Worm (Caenorhabditis elegans): ENCODE results near the gene srlf-5.

Gene srlf-5

DNA sequence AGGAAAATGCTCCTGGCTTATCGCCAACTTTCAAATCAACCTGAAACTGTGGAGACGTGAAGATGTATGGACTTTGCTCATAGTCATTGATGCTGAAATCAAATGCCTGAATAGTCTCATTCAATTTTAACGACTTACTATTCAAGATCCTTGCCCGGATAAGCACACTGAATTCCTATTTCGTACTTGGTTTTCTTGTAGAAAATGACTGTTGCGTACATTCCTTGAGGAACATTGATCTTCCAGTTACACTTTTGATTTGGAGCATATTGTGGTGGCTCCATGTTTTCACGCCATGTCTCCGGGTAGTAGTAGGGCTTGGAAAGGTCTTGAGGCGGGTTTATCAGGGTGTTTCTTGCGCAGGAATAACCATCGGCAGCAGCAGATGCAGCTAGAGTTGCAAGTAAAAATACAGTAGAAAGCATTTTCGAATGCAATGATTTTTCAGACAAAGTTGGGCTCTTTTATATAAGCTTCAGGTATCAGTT is 12.0 kb downstream of the srlf-5 start, which contains the start of gene irg-6 (continued):
- TF ChIP-seq bed-1 (GFP tag; IDR thresholded peaks at IDR 0.05) (no peak), hlh-26 (GFP tag; conservative IDR thresholded peaks at IDR 0.05) (no peak), C06A6.2 (GFP tag; conservative IDR thresholded peaks at IDR 0.05) (no peak), F49E8.2 (tag; optimal IDR thresholded peaks at IDR 0.05; ENCODE audit: insufficient read depth) (no peak), snpc-1.3 (tag; optimal IDR thresholded peaks at IDR 0.05; ENCODE audit: insufficient read depth) (no peak)

DNA sequence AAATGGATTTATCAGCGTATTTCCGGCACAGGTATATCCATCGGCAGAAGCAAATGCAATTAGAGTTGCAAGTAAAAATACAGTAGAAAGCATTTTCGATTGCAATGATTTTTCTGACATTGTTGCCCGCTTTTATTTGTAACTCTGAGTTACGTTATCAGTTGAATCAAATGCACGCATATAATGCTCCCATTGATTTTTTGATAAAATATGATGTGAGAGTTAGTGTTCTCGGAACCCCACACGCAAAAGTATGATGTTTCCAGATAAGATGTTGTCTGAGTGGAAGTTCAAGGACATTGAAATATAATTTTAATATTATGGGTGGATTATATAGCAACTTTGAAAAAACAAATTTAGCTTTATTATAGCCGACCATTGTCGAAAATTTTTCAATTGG is 14.5 kb downstream of the srlf-5 start, which contains the start of gene K08D8.5:
Gene K08D8.5 (minus strand): TSS at position 140 of the 400 bp plus-strand sequence.
- TF ChIP-seq nhr-80 (tag; optimal IDR thresholded peaks at IDR 0.05) (peak; percentile 33), F37B4.10 (GFP tag; IDR thresholded peaks at IDR 0.05) (no peak), die-1 (tag; optimal IDR thresholded peaks at IDR 0.05) (no peak)

DNA sequence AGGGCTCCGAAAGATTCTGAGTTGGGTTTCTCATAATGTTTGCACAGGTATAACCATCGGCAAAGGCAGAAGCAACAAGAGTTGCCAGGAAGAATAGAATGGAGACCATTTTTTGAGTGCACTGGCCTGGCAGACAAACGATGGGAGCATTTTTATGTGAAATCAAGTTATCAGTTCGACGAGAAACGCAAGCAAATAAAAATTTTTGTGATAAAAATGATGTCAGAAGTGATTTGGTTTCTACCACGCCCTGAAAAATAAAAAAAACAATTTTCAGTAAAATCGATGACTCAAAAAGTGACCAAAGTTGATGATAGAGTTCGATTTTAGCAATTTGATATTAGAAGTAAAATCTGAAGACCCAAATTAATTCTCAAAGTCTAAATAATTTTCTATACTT is 16.7 kb downstream of the srlf-5 start, which contains the start of gene K08D8.4:
Gene K08D8.4 (minus strand): TSS at position 128 of the 400 bp plus-strand sequence.
- no peak for TF ChIP-seq him-1 (tag; optimal IDR thresholded peaks at IDR 0.05)
- peak; percentile 74 for TF ChIP-seq nhr-80 (tag; optimal IDR thresholded peaks at IDR 0.05)
- TF ChIP-seq chd-7 (tag; optimal IDR thresholded peaks at IDR 0.05) = no peak
- TF ChIP-seq nfya-1 (tag; optimal IDR thresholded peaks at IDR 0.05; ENCODE audit: borderline replicate concordance, insufficient read depth) = no peak
- no peak for TF ChIP-seq egl-18 (GFP tag; IDR thresholded peaks at IDR 0.05)
- TF ChIP-seq Y95B8A.8 (GFP tag; IDR thresholded peaks at IDR 0.05) = no peak

DNA sequence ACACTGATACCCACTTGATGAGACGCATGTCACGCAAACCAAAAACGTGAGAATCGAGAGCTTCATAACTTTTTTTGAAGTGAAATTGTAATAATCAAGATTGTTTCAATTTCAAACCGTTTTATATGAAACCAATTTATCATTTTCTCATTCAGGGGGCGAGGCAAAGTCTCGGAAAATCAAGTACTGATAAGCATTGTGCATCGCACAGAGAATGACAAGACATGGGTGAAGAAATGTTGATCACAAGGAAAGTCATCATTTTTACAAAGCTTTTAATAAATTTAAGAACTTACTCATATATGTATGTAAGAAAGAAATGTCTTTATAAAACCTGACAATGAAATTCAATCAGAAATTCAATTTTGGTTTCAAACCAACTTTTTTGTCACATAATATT is 20.0 kb downstream of the srlf-5 start, which contains the start of gene K08D8.3:
Gene K08D8.3 (minus strand): TSS at position 131 of the 400 bp plus-strand sequence.
- TF ChIP-seq ztf-3 (GFP tag; optimal IDR thresholded peaks at IDR 0.05) (no peak), ama-1 (optimal IDR thresholded peaks at IDR 0.05) (no peak), ama-1 (GFP tag; optimal IDR thresholded peaks at IDR 0.05) (no peak), madf-3 (GFP tag; IDR thresholded peaks at IDR 0.05) (no peak), nhr-80 (tag; optimal IDR thresholded peaks at IDR 0.05) (peak; percentile 75)

DNA sequence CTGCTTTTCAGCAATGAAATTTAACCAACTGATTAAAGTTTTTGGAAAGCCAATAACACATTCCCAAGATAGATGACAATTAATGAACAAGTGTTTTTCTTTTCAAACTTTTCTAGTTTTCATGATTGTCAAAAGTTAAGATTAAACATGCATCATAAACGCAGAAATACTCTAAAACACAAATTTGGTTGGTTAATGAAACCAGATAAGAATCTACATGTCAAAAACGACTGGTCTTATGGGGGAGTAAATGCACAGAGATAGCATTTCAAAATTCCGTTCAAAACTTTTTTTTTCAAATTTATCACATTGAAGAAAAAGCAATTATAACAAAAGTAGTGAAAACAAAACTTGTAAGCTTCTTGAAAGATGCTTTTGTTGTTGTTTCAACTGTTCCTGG is 22.9 kb downstream of the srlf-5 start:
- no peak for TF ChIP-seq him-1 (tag; optimal IDR thresholded peaks at IDR 0.05)
- TF ChIP-seq nhr-80 (tag; optimal IDR thresholded peaks at IDR 0.05) = peak; percentile 43

DNA sequence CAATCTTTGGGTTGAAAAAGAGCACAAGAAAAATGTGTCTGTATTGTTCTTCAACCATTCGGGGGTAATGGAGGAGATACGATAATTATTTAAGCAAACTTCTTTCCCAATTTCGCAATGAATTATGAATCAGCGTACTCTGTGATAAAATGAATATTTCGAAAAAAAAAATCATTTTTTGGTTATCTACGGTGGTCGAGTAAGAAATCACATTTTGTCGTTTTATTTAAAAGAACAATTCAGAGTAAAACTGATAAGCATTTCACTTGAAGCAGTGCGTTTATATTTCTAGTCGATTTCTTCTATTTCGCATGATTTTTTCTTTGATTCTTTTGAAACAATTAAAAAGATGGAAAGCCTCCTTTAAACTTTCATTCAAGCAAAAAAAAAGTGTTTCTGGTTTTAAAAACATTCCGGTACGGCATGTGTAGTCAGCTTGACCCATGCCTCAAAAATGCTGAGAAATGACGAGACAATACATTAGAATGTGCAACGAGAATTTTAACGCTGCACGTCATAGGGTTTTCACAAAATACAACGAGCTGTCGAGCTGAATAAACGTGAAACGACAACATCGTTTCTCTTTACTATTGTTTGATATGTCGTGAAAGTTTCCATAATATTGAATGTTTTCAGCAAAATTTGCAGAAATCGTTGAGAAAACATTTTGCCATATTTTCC is 24.0 kb downstream of the srlf-5 start, which contains the start of gene K08D8.2:
Gene K08D8.2 (plus strand): TSS at position 631 of the 681 bp plus-strand sequence.
- no peak for TF ChIP-seq nfya-2 (GFP tag; IDR thresholded peaks at IDR 0.05)
- no peak for TF ChIP-seq F23B12.7 (tag; optimal IDR thresholded peaks at IDR 0.05; ENCODE audit: insufficient read depth)
- TF ChIP-seq nhr-80 (tag; optimal IDR thresholded peaks at IDR 0.05) = peak; percentile 37
- 0 out of 2 replicates have a peak, but pooled peaks have one; percentile 23 for TF ChIP-seq cebp-1 (GFP tag; IDR thresholded peaks at IDR 0.05)
- TF ChIP-seq cebp-1 (tag; optimal IDR thresholded peaks at IDR 0.05) = peak; percentile 10
- no peak for TF ChIP-seq F22D6.2 (tag; optimal IDR thresholded peaks at IDR 0.05)
- no peak for TF ChIP-seq mel-28 (tag; optimal IDR thresholded peaks at IDR 0.05; ENCODE audit: borderline replicate concordance)
- TF ChIP-seq let-607 (tag; optimal IDR thresholded peaks at IDR 0.05) = no peak

DNA sequence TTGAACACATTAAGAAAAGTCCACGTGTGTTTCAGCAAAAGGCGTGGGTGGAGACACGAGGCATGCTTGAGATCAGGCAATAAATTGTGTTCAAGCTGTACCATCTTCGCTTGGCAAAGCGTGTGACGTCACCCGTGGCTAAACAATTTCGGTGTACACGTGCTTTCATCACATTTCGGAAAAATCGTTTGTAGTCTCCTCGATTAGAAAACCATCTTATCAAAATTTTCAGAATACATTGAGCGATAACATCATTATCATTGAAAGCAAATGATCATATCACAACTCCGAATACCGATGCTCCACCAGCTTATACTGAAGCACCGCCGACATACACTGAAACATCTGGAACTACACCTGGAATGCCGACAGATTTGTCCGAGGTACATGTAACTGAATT is 24.9 kb downstream of the srlf-5 start:
- TF ChIP-seq nhr-80 (tag; optimal IDR thresholded peaks at IDR 0.05) (peak; percentile 18), let-607 (tag; optimal IDR thresholded peaks at IDR 0.05) (no peak)

All from whole organism, young adult.